Worm (Caenorhabditis elegans) whole organism, late embryonic: ENCODE results near the gene ebax-1.

Experiments used
- C08G9.2 ChIP-seq: sonication (generic microtip); optimal IDR thresholded peaks from 2 replicates; lab custom pipeline; 2016; ENCODE audit warnings: mild to moderate bottlenecking, missing genetic modification characterization, moderate library complexity, missing compliant biosample characterization
- C38D4.7 ChIP-seq: fragments of 200-800 bp; sonication (Bioruptor generic); optimal IDR thresholded peaks from 2 replicates; lab custom pipeline; 2018; ENCODE audit warnings: mild to moderate bottlenecking, missing genetic modification characterization, moderate library complexity, missing compliant biosample characterization
- Y22D7AL.16 ChIP-seq: sonication (generic microtip); optimal IDR thresholded peaks from 2 replicates; lab custom pipeline; 2016; ENCODE audit warnings: missing genetic modification characterization, missing compliant biosample characterization
- ahr-1 ChIP-seq: sonication (generic microtip); optimal IDR thresholded peaks from 2 replicates; lab custom pipeline; 2016; ENCODE audit warnings: missing genetic modification characterization, missing compliant biosample characterization
- ama-1 ChIP-seq: fragments of 150-350 bp; optimal IDR thresholded peaks from 2 replicates; lab custom pipeline; 2014
- ceh-14 ChIP-seq: sonication (generic microtip); optimal IDR thresholded peaks from 2 replicates; lab custom pipeline; 2016; ENCODE audit warnings: missing genotype, missing genetic modification characterization, missing compliant biosample characterization
- ceh-19 ChIP-seq: fragments of 200-800 bp; sonication (Bioruptor generic); optimal IDR thresholded peaks from 2 replicates; lab custom pipeline; 2018; ENCODE audit warnings: mild to moderate bottlenecking, missing genetic modification characterization, missing compliant biosample characterization
- ceh-24 ChIP-seq: sonication (generic microtip); optimal IDR thresholded peaks from 2 replicates; lab custom pipeline; 2016; ENCODE audit warnings: mild to moderate bottlenecking, missing genetic modification characterization, missing compliant biosample characterization
- ceh-31 ChIP-seq: sonication (generic microtip); optimal IDR thresholded peaks from 2 replicates; lab custom pipeline; 2016; ENCODE audit warnings: missing genetic modification characterization, missing compliant biosample characterization
- ceh-34 ChIP-seq: sonication (generic microtip); optimal IDR thresholded peaks from 2 replicates; lab custom pipeline; 2016; ENCODE audit warnings: mild to moderate bottlenecking, missing genetic modification characterization, missing compliant biosample characterization
- ceh-9 ChIP-seq: sonication (generic microtip); optimal IDR thresholded peaks from 2 replicates; lab custom pipeline; 2016; ENCODE audit warnings: mild to moderate bottlenecking, missing genetic modification characterization, inconsistent platforms, missing compliant biosample characterization
- dmd-4 ChIP-seq: sonication (generic microtip); optimal IDR thresholded peaks from 2 replicates; lab custom pipeline; 2016; ENCODE audit warnings: borderline replicate concordance, missing genetic modification characterization, missing compliant biosample characterization
- elt-4 ChIP-seq: sonication (generic microtip); optimal IDR thresholded peaks from 2 replicates; lab custom pipeline; 2016; ENCODE audit warnings: missing genetic modification characterization, missing compliant biosample characterization
- ets-4 ChIP-seq: sonication (generic microtip); optimal IDR thresholded peaks from 2 replicates; lab custom pipeline; 2016; ENCODE audit warnings: missing genetic modification characterization, missing compliant biosample characterization
- eyg-1 ChIP-seq: sonication (generic microtip); optimal IDR thresholded peaks from 2 replicates; lab custom pipeline; 2016; ENCODE audit warnings: missing genotype, missing genetic modification characterization, missing compliant biosample characterization
- fax-1 ChIP-seq: sonication (generic microtip); optimal IDR thresholded peaks from 2 replicates; lab custom pipeline; 2016; ENCODE audit warnings: missing genotype, missing genetic modification characterization, missing compliant biosample characterization
- fkh-10 ChIP-seq: fragments of 150-350 bp; optimal IDR thresholded peaks from 2 replicates; lab custom pipeline; 2014; ENCODE audit warnings: missing biosample characterization, missing genetic modification reagents, missing genetic modification characterization
- gmeb-2 ChIP-seq: sonication (generic microtip); optimal IDR thresholded peaks from 2 replicates; lab custom pipeline; 2016; ENCODE audit warnings: missing genetic modification characterization, inconsistent platforms, missing compliant biosample characterization
- hlh-13 ChIP-seq: fragments of 200-800 bp; sonication (Bioruptor generic); optimal IDR thresholded peaks from 2 replicates; lab custom pipeline; 2018; ENCODE audit warnings: mild to moderate bottlenecking, missing genetic modification characterization, missing compliant biosample characterization
- hlh-15 ChIP-seq: sonication (generic microtip); optimal IDR thresholded peaks from 2 replicates; lab custom pipeline; 2016; ENCODE audit warnings: missing genetic modification characterization, missing compliant biosample characterization
- hlh-30 ChIP-seq: sonication (generic microtip); optimal IDR thresholded peaks from 2 replicates; lab custom pipeline; 2017; ENCODE audit warnings: antibody characterized with exemption, missing genetic modification characterization, missing compliant biosample characterization; ENCODE audit not compliant: insufficient read depth
- hlh-6 ChIP-seq: sonication (generic microtip); optimal IDR thresholded peaks from 2 replicates; lab custom pipeline; 2016; ENCODE audit warnings: missing genotype, missing genetic modification characterization, missing compliant biosample characterization
- lim-6 ChIP-seq: sonication (generic microtip); optimal IDR thresholded peaks from 2 replicates; lab custom pipeline; 2016; ENCODE audit warnings: missing genetic modification characterization, missing compliant biosample characterization
- mec-3 ChIP-seq: sonication (generic microtip); optimal IDR thresholded peaks from 2 replicates; lab custom pipeline; 2016; ENCODE audit warnings: borderline replicate concordance, missing genetic modification characterization, missing compliant biosample characterization
- nfya-1 ChIP-seq: sonication (generic microtip); optimal IDR thresholded peaks from 2 replicates; lab custom pipeline; 2017; ENCODE audit warnings: missing genetic modification characterization, mild to moderate bottlenecking, missing compliant biosample characterization, antibody characterized with exemption, moderate library complexity
- nhr-11 ChIP-seq: fragments of 150-350 bp; optimal IDR thresholded peaks from 2 replicates; lab custom pipeline; 2014; ENCODE audit warnings: missing biosample characterization, missing genetic modification characterization
- nhr-232 ChIP-seq: sonication (generic microtip); optimal IDR thresholded peaks from 2 replicates; lab custom pipeline; 2016; ENCODE audit warnings: missing genetic modification characterization, missing compliant biosample characterization
- npax-4 ChIP-seq: sonication (generic microtip); optimal IDR thresholded peaks from 2 replicates; lab custom pipeline; 2016; ENCODE audit warnings: missing genetic modification characterization, missing compliant biosample characterization
- odd-2 ChIP-seq: sonication (generic microtip); optimal IDR thresholded peaks from 2 replicates; lab custom pipeline; 2017; ENCODE audit warnings: antibody characterized with exemption, mild to moderate bottlenecking, missing genetic modification characterization, missing compliant biosample characterization
- pag-3 ChIP-seq: sonication (generic microtip); optimal IDR thresholded peaks from 2 replicates; lab custom pipeline; 2016; ENCODE audit warnings: missing compliant biosample characterization, missing genetic modification characterization, borderline replicate concordance
- pat-9 ChIP-seq: fragments of 200-800 bp; sonication (Bioruptor generic); optimal IDR thresholded peaks from 2 replicates; lab custom pipeline; 2018; ENCODE audit warnings: mild to moderate bottlenecking, missing genetic modification characterization, moderate library complexity, missing compliant biosample characterization
- pax-1 ChIP-seq: fragments of 150-350 bp; optimal IDR thresholded peaks from 2 replicates; lab custom pipeline; 2014; ENCODE audit warnings: missing biosample characterization, missing genetic modification characterization
- pha-2 ChIP-seq: sonication (generic microtip); optimal IDR thresholded peaks from 2 replicates; lab custom pipeline; 2017; ENCODE audit warnings: mild to moderate bottlenecking, missing genetic modification characterization, missing compliant biosample characterization
- pha-4 ChIP-seq: fragments of 150-350 bp; optimal IDR thresholded peaks from 2 replicates; lab custom pipeline; 2018; ENCODE audit warnings: missing biosample characterization, missing genetic modification reagents, missing genetic modification characterization
- pqm-1 ChIP-seq: sonication (generic microtip); optimal IDR thresholded peaks from 2 replicates; lab custom pipeline; 2016; ENCODE audit warnings: missing genetic modification characterization, missing compliant biosample characterization
- pros-1 ChIP-seq: fragments of 150-350 bp; optimal IDR thresholded peaks from 2 replicates; lab custom pipeline; 2014; ENCODE audit warnings: missing biosample characterization, missing genetic modification reagents, missing genetic modification characterization
- sox-2 ChIP-seq: fragments of 200-800 bp; sonication (Bioruptor generic); IDR thresholded peaks from 2 replicates; pipeline ENCODE4 v1.3.6; 2022; ENCODE audit warnings: missing genetic modification reagents, missing genetic modification characterization, missing compliant biosample characterization
- tbx-2 ChIP-seq: sonication (generic microtip); optimal IDR thresholded peaks from 2 replicates; lab custom pipeline; 2016; ENCODE audit warnings: missing genetic modification characterization, missing compliant biosample characterization
- tbx-7 ChIP-seq: sonication (generic microtip); optimal IDR thresholded peaks from 2 replicates; lab custom pipeline; 2016; ENCODE audit warnings: missing genotype, missing genetic modification characterization, missing compliant biosample characterization
- ttx-3 ChIP-seq: sonication (generic microtip); optimal IDR thresholded peaks from 2 replicates; lab custom pipeline; 2016; ENCODE audit warnings: missing genetic modification reagents, missing genetic modification characterization, missing compliant biosample characterization
- unc-55 ChIP-seq: sonication (generic microtip); optimal IDR thresholded peaks from 2 replicates; lab custom pipeline; 2017; ENCODE audit warnings: missing biosample characterization, missing genetic modification reagents, missing genetic modification characterization
- unc-86 ChIP-seq: sonication (generic microtip); optimal IDR thresholded peaks from 2 replicates; lab custom pipeline; 2016; ENCODE audit warnings: missing genetic modification characterization, missing compliant biosample characterization
- zip-5 ChIP-seq: sonication (generic microtip); optimal IDR thresholded peaks from 2 replicates; lab custom pipeline; 2016; ENCODE audit warnings: missing genetic modification characterization, missing compliant biosample characterization

The ebax-1 gene

DNA sequence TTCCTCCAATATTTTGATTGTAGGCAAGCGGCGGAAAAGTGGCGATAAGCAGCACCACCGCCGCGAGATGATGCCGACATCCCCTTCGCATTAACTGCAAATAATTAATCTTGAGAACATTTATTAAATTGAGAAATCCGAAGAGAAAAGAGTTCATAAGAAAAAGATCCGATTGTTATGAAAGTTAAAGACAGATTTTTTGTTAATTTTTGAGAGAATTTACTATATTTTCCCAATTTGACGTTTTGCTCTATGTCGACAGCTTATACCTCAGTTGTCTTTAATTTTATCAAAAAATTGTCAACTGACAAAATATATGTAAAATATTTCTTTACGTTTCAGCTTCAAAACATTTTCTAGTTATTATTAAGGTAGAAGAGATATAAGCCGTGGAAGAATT, 15.4 kb downstream of the ebax-1 start, which contains the start of gene R09E10.5:
TSS of gene R09E10.5 (minus strand) at position 101 of the 400 bp plus-strand sequence.
- no peak for TF ChIP-seq ahr-1
- TF ChIP-seq pqm-1 = no peak
- no peak for TF ChIP-seq pat-9 (tag; lab: Kevin White, UChicago)
- TF ChIP-seq pha-4 = no peak
- no peak for TF ChIP-seq hlh-6
- TF ChIP-seq ceh-24 = no peak
- TF ChIP-seq pha-2 (tag; lab: Kevin White, UChicago) = no peak
- no peak for TF ChIP-seq ceh-14 (tag; lab: Kevin White, UChicago)
- TF ChIP-seq ceh-34 (tag; lab: Kevin White, UChicago) = no peak

DNA sequence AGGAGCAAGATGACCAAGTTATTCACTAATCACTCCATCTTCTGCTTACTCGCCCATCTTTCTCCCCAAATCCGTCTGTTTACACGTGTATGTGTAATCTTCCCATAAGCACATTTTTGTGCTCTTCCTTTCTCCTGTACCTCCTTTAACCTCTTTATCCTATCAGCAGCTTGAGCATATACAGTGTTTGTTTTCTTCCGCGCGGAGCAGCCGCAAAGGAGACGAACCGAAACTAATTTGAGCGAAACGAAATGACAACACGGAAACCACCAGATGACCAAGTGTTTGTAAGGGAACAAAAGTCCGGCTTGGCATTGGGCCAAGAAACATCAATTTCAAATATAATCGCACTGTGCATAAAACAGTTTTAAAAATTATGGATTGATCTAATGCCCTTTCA, 17.6 kb downstream of the ebax-1 start:
- TF ChIP-seq mec-3 (tag; lab: Kevin White, UChicago) = no peak
- no peak for TF ChIP-seq lim-6 (tag; lab: Kevin White, UChicago)
- peak; percentile 94 for TF ChIP-seq pax-1 (tag; lab: Kevin White, UChicago)

DNA sequence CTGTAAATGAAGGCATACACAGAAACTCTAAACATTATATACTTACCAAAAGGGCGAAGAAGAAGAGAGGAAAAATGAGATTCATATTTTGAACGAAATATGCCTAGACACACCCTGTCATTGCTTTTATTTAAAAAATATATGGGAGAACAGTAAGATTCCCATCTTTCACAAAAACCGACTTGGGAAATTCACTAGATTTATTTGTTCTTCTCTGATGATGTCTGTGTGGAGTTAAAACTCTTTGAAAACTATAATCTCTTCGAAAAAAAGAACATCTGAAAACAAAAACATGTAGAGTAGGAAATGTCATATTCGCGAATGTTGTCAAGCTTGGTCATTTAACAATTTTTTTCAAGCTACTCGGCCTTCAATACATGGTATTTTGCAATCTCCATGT, 23.6 kb downstream of the ebax-1 start, which contains the start of gene R09E10.8:
TSS of gene R09E10.8 (minus strand) at position 101 of the 400 bp plus-strand sequence.
- TF ChIP-seq sox-2 (GFP tag; lab: Robert Waterston, UW) (no peak), npax-4 (tag; lab: Kevin White, UChicago) (no peak), nhr-11 (tag; lab: Kevin White, UChicago) (no peak), ceh-24 (no peak), pag-3 (tag; lab: Kevin White, UChicago) (no peak), zip-5 (no peak), ceh-31 (tag; lab: Kevin White, UChicago) (no peak), elt-4 (tag; lab: Kevin White, UChicago) (no peak), ttx-3 (tag; lab: Kevin White, UChicago) (no peak), tbx-7 (tag; lab: Kevin White, UChicago) (no peak), hlh-15 (no peak), ceh-19 (GFP tag; lab: Kevin White, UChicago) (no peak), fkh-10 (GFP tag; lab: Kevin White, UChicago) (no peak)

- TF ChIP-seq elt-4 (tag; lab: Kevin White, UChicago) = no peak
- TF ChIP-seq unc-55 (GFP tag; lab: Kevin White, UChicago) = no peak
These were observed 24.4 kb downstream of the ebax-1 start for ce11 chrIV:10311115-10311514.

DNA sequence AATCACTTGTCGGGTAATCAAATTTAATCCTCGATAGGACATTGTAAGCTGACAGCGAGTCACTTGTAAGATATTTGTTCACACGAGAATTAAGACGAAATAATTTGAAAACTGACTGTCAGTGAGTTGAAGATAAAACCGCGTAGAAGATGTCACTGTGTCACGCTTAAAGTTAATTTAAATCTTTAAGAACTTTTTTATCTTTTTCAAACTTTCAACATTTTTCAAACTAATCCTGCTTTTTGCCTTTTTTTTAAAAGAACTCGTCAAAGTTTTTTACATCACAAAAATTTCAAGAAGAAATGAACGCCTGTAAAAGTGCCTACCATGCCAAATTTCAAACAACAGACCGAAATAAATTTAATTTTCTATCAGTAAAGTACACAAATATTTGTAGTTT, 26.8 kb downstream of the ebax-1 start, which contains the start of gene acs-18:
TSS of gene acs-18 (minus strand) at position 101 of the 400 bp plus-strand sequence.
- no peak for TF ChIP-seq fax-1
- no peak for TF ChIP-seq ceh-31 (tag; lab: Kevin White, UChicago)
- no peak for TF ChIP-seq eyg-1 (tag; lab: Kevin White, UChicago)
- no peak for TF ChIP-seq nhr-232 (tag; lab: Kevin White, UChicago)

- TF ChIP-seq Y22D7AL.16 (tag; lab: Kevin White, UChicago) (no peak), hlh-13 (GFP tag; lab: Kevin White, UChicago) (no peak), unc-86 (tag; lab: Kevin White, UChicago) (no peak), dmd-4 (tag; lab: Kevin White, UChicago) (no peak), npax-4 (tag; lab: Kevin White, UChicago) (no peak), C38D4.7 (GFP tag; lab: Kevin White, UChicago) (no peak), ceh-9 (tag; lab: Kevin White, UChicago) (no peak), nfya-1 (tag; lab: Kevin White, UChicago) (no peak), gmeb-2 (tag; lab: Kevin White, UChicago) (no peak), C08G9.2 (no peak), pros-1 (tag; lab: Kevin White, UChicago) (no peak), ceh-34 (tag; lab: Kevin White, UChicago) (no peak), eyg-1 (tag; lab: Kevin White, UChicago) (no peak), ets-4 (tag; lab: Kevin White, UChicago) (no peak), ceh-31 (tag; lab: Kevin White, UChicago) (no peak), odd-2 (tag; lab: Kevin White, UChicago) (no peak), ama-1 (lab: Kevin White, UChicago) (no peak), pha-2 (tag; lab: Kevin White, UChicago) (no peak), tbx-2 (tag; lab: Kevin White, UChicago) (no peak), hlh-30 (tag; lab: Kevin White, UChicago) (no peak)
These were observed 31.4 kb downstream of the ebax-1 start, which contains the start of gene R09E10.2 for ce11 chrIV:10318199-10318598. TSS of gene R09E10.2 (minus strand) at chrIV:10318299.
